Fruit fly (Drosophila melanogaster) whole organism, embryonic: ENCODE measurements around the gene CG17855.

Experiments
- ATbp ChIP-seq: fragments of 200-800 bp; sonication (Bioruptor generic); optimal IDR thresholded peaks from 2 replicates; lab custom pipeline; 2017; ENCODE audit warnings: missing biosample characterization, mild to moderate bottlenecking, missing genetic modification characterization, missing genetic modification reagents
- Abd-B ChIP-seq: fragments of 200-800 bp; sonication (Bioruptor generic); optimal IDR thresholded peaks from 2 replicates; lab custom pipeline; 2018; ENCODE audit warnings: missing biosample characterization, mild to moderate bottlenecking, missing genetic modification characterization, moderate library complexity
- CG10274 ChIP-seq: fragments of 200-800 bp; sonication (Bioruptor generic); optimal IDR thresholded peaks from 3 replicates; lab custom pipeline; 2017; ENCODE audit warnings: missing biosample characterization, mild to moderate bottlenecking, missing genetic modification characterization
- CG10543 ChIP-seq: fragments of 200-800 bp; sonication (Bioruptor generic); optimal IDR thresholded peaks from 3 replicates; lab custom pipeline; 2017; ENCODE audit warnings: missing biosample characterization, mild to moderate bottlenecking, missing genetic modification characterization, moderate library complexity
- CG10979 ChIP-seq: fragments of 200-800 bp; sonication (Bioruptor generic); optimal IDR thresholded peaks from 2 replicates; lab custom pipeline; 2018; ENCODE audit warnings: missing biosample characterization, mild to moderate bottlenecking, missing genetic modification characterization, moderate library complexity
- CG11247 ChIP-seq: fragments of 200-800 bp; sonication (Bioruptor generic); IDR thresholded peaks from 2 replicates; pipeline ENCODE4 v1.3.6; 2022; ENCODE audit warnings: missing biosample characterization, missing genetic modification characterization
- CG11723 ChIP-seq: fragments of 200-800 bp; sonication (Bioruptor generic); optimal IDR thresholded peaks from 2 replicates; lab custom pipeline; 2017; ENCODE audit warnings: missing biosample characterization, mild to moderate bottlenecking, missing genetic modification characterization
- CG1233 ChIP-seq: fragments of 200-800 bp; sonication (Bioruptor generic); optimal IDR thresholded peaks from 4 replicates; lab custom pipeline; 2018; ENCODE audit warnings: missing biosample characterization, mild to moderate bottlenecking, missing genetic modification characterization
- CG14441 ChIP-seq: fragments of 200-800 bp; sonication (Bioruptor generic); IDR thresholded peaks from 2 replicates; pipeline ENCODE4 v1.3.6; 2022; ENCODE audit warnings: missing biosample characterization, missing genetic modification characterization
- CG15011 ChIP-seq: fragments of 200-800 bp; sonication (Bioruptor generic); optimal IDR thresholded peaks from 3 replicates; lab custom pipeline; 2018; ENCODE audit warnings: missing biosample characterization, mild to moderate bottlenecking, missing genetic modification characterization
- CG15073 ChIP-seq: fragments of 200-800 bp; sonication (Bioruptor generic); optimal IDR thresholded peaks from 2 replicates; lab custom pipeline; 2016; ENCODE audit warnings: missing biosample characterization, missing genetic modification characterization
- CG17568 ChIP-seq: fragments of 200-800 bp; sonication (Bioruptor generic); optimal IDR thresholded peaks from 2 replicates; lab custom pipeline; 2018; ENCODE audit warnings: missing biosample characterization, mild to moderate bottlenecking, missing genetic modification characterization, moderate library complexity
- CG2116 ChIP-seq: fragments of 200-800 bp; sonication (Bioruptor generic); optimal IDR thresholded peaks from 3 replicates; lab custom pipeline; 2018; ENCODE audit warnings: missing biosample characterization, mild to moderate bottlenecking, missing genetic modification characterization
- CG31441 ChIP-seq: fragments of 200-800 bp; sonication (Bioruptor generic); IDR thresholded peaks from 2 replicates; pipeline ENCODE4 v1.3.6; 2022; ENCODE audit warnings: missing biosample characterization, missing genetic modification characterization
- CG3163 ChIP-seq: fragments of 200-800 bp; sonication (Bioruptor generic); optimal IDR thresholded peaks from 3 replicates; lab custom pipeline; 2016; ENCODE audit warnings: missing biosample characterization, missing genetic modification characterization
- CG4820 ChIP-seq: fragments of 200-800 bp; sonication (Bioruptor generic); optimal IDR thresholded peaks from 3 replicates; lab custom pipeline; 2016; ENCODE audit warnings: missing biosample characterization, missing genetic modification characterization
- CG8281 ChIP-seq: fragments of 200-800 bp; sonication (Bioruptor generic); optimal IDR thresholded peaks from 2 replicates; lab custom pipeline; 2018; ENCODE audit warnings: missing biosample characterization, mild to moderate bottlenecking, missing genetic modification characterization, moderate library complexity
- CG8388 ChIP-seq: fragments of 200-800 bp; sonication (Bioruptor generic); optimal IDR thresholded peaks from 2 replicates; lab custom pipeline; 2019; ENCODE audit warnings: missing biosample characterization, mild to moderate bottlenecking, missing genetic modification characterization, moderate library complexity
- CG8924 ChIP-seq: fragments of 200-800 bp; optimal IDR thresholded peaks from 3 replicates; lab custom pipeline; 2019; ENCODE audit warnings: missing biosample characterization, mild to moderate bottlenecking, missing genetic modification characterization, moderate library complexity
- CG9437 ChIP-seq: fragments of 200-800 bp; sonication (Bioruptor generic); optimal IDR thresholded peaks from 2 replicates; lab custom pipeline; 2018; ENCODE audit warnings: missing biosample characterization, mild to moderate bottlenecking, missing genetic modification characterization
- Dip2 ChIP-seq: fragments of 200-800 bp; sonication (Bioruptor generic); IDR thresholded peaks from 2 replicates; pipeline ENCODE4 v1.3.6; 2022; ENCODE audit warnings: missing biosample characterization, missing genetic modification characterization
- Dll ChIP-seq: fragments of 200-800 bp; sonication (Bioruptor generic); IDR thresholded peaks from 4 replicates; pipeline ENCODE4 v1.3.6; 2022; ENCODE audit warnings: missing biosample characterization, missing genetic modification characterization; ENCODE audit not compliant: partially characterized antibody
- Ets97D ChIP-seq: fragments of 200-800 bp; sonication (Bioruptor generic); optimal IDR thresholded peaks from 3 replicates; lab custom pipeline; 2016; ENCODE audit warnings: missing biosample characterization, missing genetic modification characterization
- Fer2 ChIP-seq: fragments of 200-800 bp; sonication (Bioruptor generic); optimal IDR thresholded peaks from 2 replicates; lab custom pipeline; 2018; ENCODE audit warnings: missing biosample characterization, mild to moderate bottlenecking, missing genetic modification characterization, moderate library complexity
- H15 ChIP-seq: fragments of 200-800 bp; sonication (Bioruptor generic); IDR thresholded peaks from 3 replicates; pipeline ENCODE4 v1.3.6; 2022; ENCODE audit warnings: missing biosample characterization, missing genetic modification characterization
- HLH3B ChIP-seq: fragments of 200-800 bp; sonication (Bioruptor generic); IDR thresholded peaks from 2 replicates; pipeline ENCODE4 v1.3.6; 2022; ENCODE audit warnings: missing biosample characterization, missing genetic modification characterization
- Med ChIP-seq: fragments of 200-800 bp; sonication (Bioruptor generic); peaks from one replicate; lab custom pipeline; 2016; ENCODE audit warnings: missing biosample characterization, missing genetic modification characterization, mild to moderate bottlenecking, inconsistent platforms, moderate library complexity
- Pdp1 ChIP-seq, 2 experiments: fragments of 200-800 bp; sonication (Bioruptor generic); optimal IDR thresholded peaks; 3 replicates each; lab custom pipeline; 2016; ENCODE audit warnings: missing biosample characterization in 2 of 2, missing genetic modification characterization in 2 of 2, mild to moderate bottlenecking in 1 of 2, moderate library complexity in 1 of 2
- Rx ChIP-seq: fragments of 200-800 bp; sonication (Bioruptor generic); IDR thresholded peaks from 2 replicates; pipeline ENCODE4 v1.3.6; 2022; ENCODE audit warnings: missing biosample characterization, missing genetic modification characterization
- Side ChIP-seq: fragments of 200-800 bp; sonication (Bioruptor generic); optimal IDR thresholded peaks from 2 replicates; lab custom pipeline; 2016; ENCODE audit warnings: missing biosample characterization, missing genetic modification characterization
- Sry-β ChIP-seq: fragments of 200-800 bp; sonication (Bioruptor generic); optimal IDR thresholded peaks from 2 replicates; lab custom pipeline; 2018; ENCODE audit warnings: missing biosample characterization, mild to moderate bottlenecking, missing genetic modification characterization, moderate library complexity
- Sry-δ ChIP-seq: fragments of 200-800 bp; sonication (Bioruptor generic); optimal IDR thresholded peaks from 2 replicates; lab custom pipeline; 2016; ENCODE audit warnings: missing biosample characterization, missing genetic modification characterization
- Ssrp ChIP-seq: fragments of 200-800 bp; sonication (Bioruptor generic); optimal IDR thresholded peaks from 2 replicates; lab custom pipeline; 2018; ENCODE audit warnings: missing biosample characterization, mild to moderate bottlenecking, missing genetic modification characterization, moderate library complexity
- Stat92E ChIP-seq, 3 experiments: fragments of >200 bp in 2 of 3; fragments of 200-800 bp in 1 of 3; sonication (Bioruptor generic) in 1 of 3; optimal IDR thresholded peaks; 2 replicates each; lab custom pipeline; 2017 to 2019; ENCODE audit warnings: missing biosample characterization in 3 of 3, missing genetic modification characterization in 3 of 3, mild to moderate bottlenecking in 1 of 3, moderate library complexity in 1 of 3
- ara ChIP-seq: fragments of 200-800 bp; sonication (Bioruptor generic); IDR thresholded peaks from 2 replicates; pipeline ENCODE4 v1.3.6; 2022; ENCODE audit warnings: missing biosample characterization, missing genetic modification characterization
- bsh ChIP-seq, 2 experiments: fragments of 200-800 bp; sonication (Bioruptor generic); optimal IDR thresholded peaks; 2 replicates each; lab custom pipeline; 2017 to 2018; ENCODE audit warnings: mild to moderate bottlenecking in 2 of 2, missing biosample characterization in 2 of 2, missing genetic modification characterization in 2 of 2, moderate library complexity in 1 of 2
- cato ChIP-seq: fragments of 200-800 bp; sonication (Bioruptor generic); optimal IDR thresholded peaks from 2 replicates; lab custom pipeline; 2016; ENCODE audit warnings: missing biosample characterization, missing genetic modification characterization, borderline replicate concordance
- cg ChIP-seq: fragments of 200-800 bp; sonication (Bioruptor generic); optimal IDR thresholded peaks from 3 replicates; lab custom pipeline; 2019; ENCODE audit warnings: missing biosample characterization, mild to moderate bottlenecking, missing genetic modification characterization, moderate library complexity
- dati ChIP-seq: fragments of 200-800 bp; sonication (Bioruptor generic); IDR thresholded peaks from 2 replicates; pipeline ENCODE4 v1.3.6; 2022; ENCODE audit warnings: missing biosample characterization, missing genetic modification characterization
- dmrt11E ChIP-seq: fragments of 200-800 bp; sonication (Bioruptor generic); optimal IDR thresholded peaks from 3 replicates; lab custom pipeline; 2018; ENCODE audit warnings: missing biosample characterization, mild to moderate bottlenecking, missing genetic modification characterization, moderate library complexity
- fd3F ChIP-seq: fragments of 200-800 bp; sonication (Bioruptor generic); optimal IDR thresholded peaks from 2 replicates; lab custom pipeline; 2018; ENCODE audit warnings: missing biosample characterization, mild to moderate bottlenecking, missing genetic modification characterization, moderate library complexity
- lbe ChIP-seq: fragments of 200-800 bp; sonication (Bioruptor generic); optimal IDR thresholded peaks from 2 replicates; lab custom pipeline; 2016; ENCODE audit warnings: missing biosample characterization, mild to moderate bottlenecking, missing genetic modification characterization
- onecut ChIP-seq: fragments of 200-800 bp; sonication (Bioruptor generic); IDR thresholded peaks from 2 replicates; pipeline ENCODE4 v1.3.6; 2022; ENCODE audit warnings: missing biosample characterization, missing genetic modification characterization
- pfk ChIP-seq: fragments of 200-800 bp; sonication (Bioruptor generic); optimal IDR thresholded peaks from 2 replicates; lab custom pipeline; 2018; ENCODE audit warnings: missing biosample characterization, mild to moderate bottlenecking, missing genetic modification characterization, moderate library complexity
- pho ChIP-seq: fragments of 200-800 bp; sonication (Bioruptor generic); optimal IDR thresholded peaks from 2 replicates; lab custom pipeline; 2016; ENCODE audit warnings: missing biosample characterization, missing genetic modification characterization
- pzg ChIP-seq: fragments of 200-800 bp; sonication (Bioruptor generic); optimal IDR thresholded peaks from 3 replicates; lab custom pipeline; 2018; ENCODE audit warnings: missing biosample characterization, mild to moderate bottlenecking, missing genetic modification characterization, moderate library complexity
- stwl ChIP-seq: fragments of 200-800 bp; sonication (Bioruptor generic); optimal IDR thresholded peaks from 3 replicates; lab custom pipeline; 2018; ENCODE audit warnings: missing biosample characterization, mild to moderate bottlenecking, missing genetic modification characterization, moderate library complexity
- wdn ChIP-seq: fragments of 200-800 bp; sonication (Bioruptor generic); IDR thresholded peaks from 2 replicates; pipeline ENCODE4 v1.3.6; 2022; ENCODE audit warnings: missing biosample characterization, missing genetic modification characterization
- zf30C ChIP-seq: fragments of 200-800 bp; sonication (Bioruptor generic); optimal IDR thresholded peaks from 3 replicates; lab custom pipeline; 2018; ENCODE audit warnings: missing biosample characterization, mild to moderate bottlenecking, missing genetic modification characterization

Gene CG17855

DNA sequence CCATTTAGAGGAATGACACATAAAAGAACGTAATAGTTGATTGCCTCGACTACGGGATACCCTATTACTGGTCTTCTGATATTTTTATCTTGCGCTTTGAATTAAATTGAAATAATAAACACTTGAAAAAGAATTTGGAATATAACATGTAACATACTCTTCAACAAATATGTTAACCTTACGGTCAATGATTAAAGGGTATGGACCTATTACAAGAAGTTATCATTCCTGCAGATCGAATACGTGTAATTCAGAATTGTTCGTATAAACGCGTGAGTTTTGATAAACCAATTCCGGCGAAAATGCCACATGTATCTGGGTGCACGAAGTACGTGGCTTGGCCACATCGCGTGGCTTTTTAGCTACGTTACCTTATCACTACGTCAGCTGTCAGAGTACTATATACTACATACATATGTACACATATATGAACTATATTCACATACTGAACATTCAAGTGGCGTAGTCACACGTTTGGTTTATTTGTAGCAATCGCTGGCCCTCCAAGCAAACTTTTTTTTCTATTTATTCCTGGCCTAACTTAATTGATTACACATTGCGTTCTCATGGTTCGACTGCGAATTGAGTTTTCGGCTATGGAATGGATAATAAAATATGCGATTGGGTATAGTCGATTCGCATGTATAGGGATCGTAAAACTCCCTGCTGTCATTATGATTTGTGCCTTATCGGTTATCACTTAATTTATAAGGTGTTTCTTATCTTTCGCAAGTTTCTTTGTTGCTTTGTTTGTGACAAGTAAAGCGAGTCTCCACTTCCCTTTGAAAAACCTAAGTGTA, 41.9 kb upstream of the CG17855 start (continued):
- no peak for TF ChIP-seq Rx
- peak; percentile 56; the same call in 1 of the 3 replicates for TF ChIP-seq H15
- peak; percentile 1 for TF ChIP-seq cato (GFP tag; lab: Kevin White, UChicago)
- peak; percentile 12 for TF ChIP-seq Side
- no peak for TF ChIP-seq Fer2
- TF ChIP-seq Stat92E (GFP tag; optimal IDR thresholded peaks at IDR 0.05; lab: Kevin White, UChicago), result no peak
- TF ChIP-seq CG11247 (GFP tag; lab: Robert Waterston, UW), result peak; percentile 45; the same call in 1 of the 2 replicates
- peak; percentile 44 for TF ChIP-seq CG8924
- peak; percentile 25 for TF ChIP-seq CG15011 (GFP tag; lab: Kevin White, UChicago)
- peak; percentile 0 for TF ChIP-seq CG17568
- peak; percentile 27 for TF ChIP-seq Ets97D (GFP tag; lab: Kevin White, UChicago)
- no peak for TF ChIP-seq lbe (GFP tag; lab: Kevin White, UChicago)
- peak; percentile 73 for TF ChIP-seq ara (GFP tag; lab: Robert Waterston, UW)
- TF ChIP-seq CG4820 (GFP tag; lab: Kevin White, UChicago), result peak; percentile 89
- no peak for TF ChIP-seq zf30C (GFP tag; lab: Kevin White, UChicago)
- peak; percentile 66 for TF ChIP-seq HLH3B
- no peak for TF ChIP-seq stwl (tag; lab: Kevin White, UChicago)
- TF ChIP-seq onecut (GFP tag; lab: Robert Waterston, UW), result peak; percentile 54
- TF ChIP-seq CG10543, result peak; percentile 44
- peak; percentile 30 for TF ChIP-seq Sry-δ (GFP tag; lab: Kevin White, UChicago)
- TF ChIP-seq CG3163 (GFP tag; lab: Kevin White, UChicago), result no peak

DNA sequence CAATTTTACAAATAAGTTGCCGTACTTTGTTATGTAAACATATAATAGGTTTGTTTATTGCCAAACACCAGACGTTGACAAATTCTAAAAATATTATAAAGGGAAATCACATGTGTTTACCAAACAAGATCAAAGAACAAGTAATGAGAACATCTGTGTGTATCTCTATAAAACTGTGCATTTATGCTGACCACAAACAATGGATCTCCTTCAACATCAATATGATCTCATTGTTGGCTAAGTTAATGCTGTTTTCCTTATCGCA, 41.4 kb upstream of the CG17855 start:
- TF ChIP-seq Sry-β (no peak), CG17568 (peak; percentile 37), bsh (GFP tag; optimal IDR thresholded peaks at IDR 0.05; lab: Kevin White, UChicago) (peak in 1 of 2 experiments; percentile 27), Dip2 (GFP tag; lab: Robert Waterston, UW) (no peak), pzg (GFP tag; lab: Kevin White, UChicago) (no peak), CG31441 (GFP tag; lab: Robert Waterston, UW) (no peak), Dll (GFP tag; lab: Robert Waterston, UW) (no peak), CG11723 (no peak), CG10979 (no peak), ATbp (GFP tag; lab: Kevin White, UChicago) (peak; percentile 20), Ssrp (tag; lab: Kevin White, UChicago) (no peak), pho (GFP tag; lab: Kevin White, UChicago) (no peak), Med (GFP tag; lab: Kevin White, UChicago) (peak; percentile 12), fd3F (no peak), CG10274 (GFP tag; lab: Kevin White, UChicago) (no peak), pfk (GFP tag; lab: Kevin White, UChicago) (no peak), CG1233 (no peak), Abd-B (GFP tag; lab: Kevin White, UChicago) (no peak), CG8388 (no peak), CG8281 (tag; lab: Kevin White, UChicago) (no peak), cg (no peak), dmrt11E (tag; lab: Kevin White, UChicago) (peak; percentile 5), CG2116 (GFP tag; lab: Kevin White, UChicago) (peak; percentile 5), CG9437 (GFP tag; lab: Kevin White, UChicago) (no peak), CG14441 (GFP tag; lab: Robert Waterston, UW) (no peak), Pdp1 (GFP tag; optimal IDR thresholded peaks at IDR 0.05; lab: Kevin White, UChicago) (peak in 1 of 2 experiments; percentile 53), dati (GFP tag; lab: Robert Waterston, UW) (no peak), wdn (GFP tag; lab: Robert Waterston, UW) (no peak), CG15073 (GFP tag; lab: Kevin White, UChicago) (no peak)
